Fruit fly (Drosophila melanogaster) whole organism: Measurements from ENCODE around the gene Adsl.

Experiments
- CG8478 ChIP-seq: fragments of >200 bp; optimal IDR thresholded peaks from 2 replicates; lab custom pipeline; 2018; ENCODE audit warnings: inconsistent platforms
- Dll ChIP-seq: fragments of >200 bp; optimal IDR thresholded peaks from 2 replicates; lab custom pipeline; 2017
- EcR ChIP-seq, 2 experiments: fragments of >200 bp; optimal IDR thresholded peaks; 2 replicates each; lab custom pipeline; 2017; ENCODE audit warnings: missing biosample characterization in 2 of 2, missing genetic modification characterization in 2 of 2, missing genetic modification reagents in 2 of 2
- pan ChIP-seq: fragments of >200 bp; optimal IDR thresholded peaks from 2 replicates; lab custom pipeline; 2017
- psq ChIP-seq: fragments of >200 bp; optimal IDR thresholded peaks from 2 replicates; lab custom pipeline; 2017
- usp ChIP-seq: fragments of >200 bp; optimal IDR thresholded peaks from 2 replicates; lab custom pipeline; 2017; ENCODE audit warnings: missing biosample characterization, missing genetic modification characterization, mixed read lengths

The Adsl gene

DNA sequence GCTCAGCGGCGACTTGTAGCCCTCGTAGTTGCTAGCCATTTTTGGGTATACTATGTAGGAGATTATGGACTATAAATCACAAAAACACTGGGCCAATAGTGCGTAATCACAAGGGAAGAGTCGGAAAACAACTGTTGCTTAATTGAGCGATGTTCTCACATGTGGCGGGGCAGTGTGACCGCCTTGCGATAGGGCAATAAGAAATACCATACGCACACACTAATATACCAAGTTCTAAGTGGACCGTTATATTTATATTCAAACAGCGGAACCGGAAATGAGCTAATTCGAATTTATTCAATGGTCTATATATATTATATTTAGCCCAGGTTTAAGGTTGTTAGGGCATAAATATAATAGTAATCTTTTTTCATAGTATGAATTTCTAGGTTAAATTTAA is at the start of gene Adsl:
Gene Adsl (minus strand): TSS at position 165 of the 400 bp plus-strand sequence.
- TF ChIP-seq psq (lab: Kevin White, UChicago) = no peak
- TF ChIP-seq usp = no peak
- TF ChIP-seq CG8478 (lab: Kevin White, UChicago) = no peak
- no peak for TF ChIP-seq pan
- TF ChIP-seq EcR (GFP tag; optimal IDR thresholded peaks at IDR 0.05; lab: Kevin White, UChicago) = no peak
- no peak for TF ChIP-seq Dll (lab: Kevin White, UChicago)

DNA sequence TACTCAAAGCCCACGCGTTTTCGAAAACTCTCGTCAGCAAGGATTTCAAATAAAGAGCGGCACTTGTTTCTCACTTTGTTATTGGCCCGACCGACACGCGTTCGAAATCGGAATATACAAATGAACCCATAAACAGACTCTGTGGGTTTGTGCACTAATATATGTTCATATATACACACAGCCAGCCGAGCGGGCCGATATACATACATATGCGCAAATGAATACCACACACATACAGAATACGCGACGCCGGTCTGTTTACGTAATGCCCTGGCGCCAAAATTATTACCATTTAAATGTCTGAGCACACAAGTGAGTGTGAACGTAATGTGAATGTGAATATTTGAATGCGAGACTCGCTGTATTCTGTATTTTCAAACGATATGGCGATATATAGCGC is 46.8 kb upstream of the Adsl start:
- TF ChIP-seq psq (lab: Kevin White, UChicago) (no peak), CG8478 (lab: Kevin White, UChicago) (no peak), Dll (lab: Kevin White, UChicago) (no peak)

DNA sequence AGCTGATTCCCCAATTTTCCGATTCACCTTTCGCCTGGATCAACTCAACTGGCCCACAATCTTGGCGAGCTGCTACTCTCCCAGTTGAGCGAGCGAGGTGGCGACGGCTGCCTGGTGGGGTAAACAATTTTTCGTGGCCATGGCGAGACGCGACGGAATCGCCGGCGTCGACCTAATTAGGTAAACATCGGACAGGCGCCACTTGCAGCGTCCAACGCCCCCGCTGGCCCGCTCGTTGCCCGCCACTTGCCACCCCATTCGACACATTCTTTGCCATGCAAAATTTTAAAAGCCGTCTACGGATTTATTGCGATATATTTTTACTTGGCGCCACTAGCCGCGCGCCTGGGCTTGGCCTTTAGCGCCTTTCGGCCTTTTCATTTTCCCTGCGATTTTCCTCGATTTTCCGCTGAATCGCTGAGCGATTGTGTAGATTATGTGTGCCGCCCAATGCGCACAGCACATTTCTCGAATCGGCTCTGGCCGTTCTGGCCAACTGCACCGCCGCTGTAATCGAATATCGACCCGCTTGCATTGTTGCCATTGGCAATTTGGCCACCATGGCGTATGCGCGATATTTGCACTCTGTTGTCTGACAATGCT is 46.0 kb upstream of the Adsl start:
- TF ChIP-seq EcR (GFP tag; optimal IDR thresholded peaks at IDR 0.05; lab: Kevin White, UChicago) (no peak), pan (no peak), psq (lab: Kevin White, UChicago) (no peak), Dll (lab: Kevin White, UChicago) (no peak), CG8478 (lab: Kevin White, UChicago) (no peak), usp (no peak)

DNA sequence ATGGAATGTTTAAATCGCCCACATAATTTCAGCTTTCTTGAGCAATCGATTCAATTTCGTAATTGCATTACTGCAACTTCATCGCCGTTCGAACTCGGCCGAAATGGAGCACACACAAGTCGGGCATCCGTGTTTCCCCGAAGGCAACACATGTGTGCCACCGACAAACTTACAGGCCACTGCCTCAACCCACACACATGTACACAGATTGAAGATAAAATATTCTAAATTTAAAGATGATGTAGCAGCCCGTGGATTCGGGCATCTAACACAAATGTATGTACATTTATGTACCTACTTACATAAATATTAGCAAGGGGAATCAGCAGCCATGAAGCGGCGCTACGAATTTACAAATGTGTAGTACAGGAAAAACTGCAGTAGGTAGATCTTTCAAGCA is 45.2 kb upstream of the Adsl start:
- TF ChIP-seq EcR (GFP tag; optimal IDR thresholded peaks at IDR 0.05; lab: Kevin White, UChicago) (no peak), pan (no peak), psq (lab: Kevin White, UChicago) (no peak), Dll (lab: Kevin White, UChicago) (no peak), CG8478 (lab: Kevin White, UChicago) (no peak), usp (no peak)

DNA sequence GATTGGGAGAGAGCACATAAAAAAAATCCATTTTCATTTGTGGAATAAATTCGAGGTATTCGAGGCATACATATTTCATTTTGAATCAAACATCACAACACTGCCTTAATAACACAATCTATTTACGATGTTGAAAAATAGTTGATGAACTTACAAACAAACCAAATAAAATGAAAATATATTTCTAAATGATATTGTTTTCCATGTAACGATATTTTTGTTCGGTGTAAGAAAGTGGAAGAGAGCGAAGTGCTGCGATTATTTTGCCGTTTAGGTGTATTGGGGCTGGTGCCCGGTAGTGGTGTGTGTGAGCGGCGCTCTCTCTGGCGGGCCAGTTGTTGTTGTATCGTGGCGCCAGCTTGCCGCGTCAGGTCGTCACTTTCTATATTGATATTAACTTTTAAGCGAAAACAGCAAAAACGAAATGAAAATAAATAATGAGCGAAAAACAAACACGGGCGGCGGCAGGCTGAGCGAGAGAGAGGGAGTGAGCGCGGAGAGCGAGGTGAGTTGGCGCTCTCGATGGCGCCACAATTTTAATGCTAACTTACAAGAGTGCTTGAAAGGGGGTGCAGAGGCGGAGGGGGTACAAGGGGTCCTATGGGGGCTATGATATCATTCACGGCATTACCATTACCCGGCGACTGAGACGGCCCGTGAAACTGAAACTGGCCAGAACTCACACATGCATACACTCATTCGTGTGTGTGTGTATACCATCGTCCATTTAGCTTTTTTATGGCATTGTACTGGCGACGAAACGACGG is 44.3 kb upstream of the Adsl start:
- TF ChIP-seq CG8478 (lab: Kevin White, UChicago) (no peak), Dll (lab: Kevin White, UChicago) (peak; percentile 95), psq (lab: Kevin White, UChicago) (no peak)

DNA sequence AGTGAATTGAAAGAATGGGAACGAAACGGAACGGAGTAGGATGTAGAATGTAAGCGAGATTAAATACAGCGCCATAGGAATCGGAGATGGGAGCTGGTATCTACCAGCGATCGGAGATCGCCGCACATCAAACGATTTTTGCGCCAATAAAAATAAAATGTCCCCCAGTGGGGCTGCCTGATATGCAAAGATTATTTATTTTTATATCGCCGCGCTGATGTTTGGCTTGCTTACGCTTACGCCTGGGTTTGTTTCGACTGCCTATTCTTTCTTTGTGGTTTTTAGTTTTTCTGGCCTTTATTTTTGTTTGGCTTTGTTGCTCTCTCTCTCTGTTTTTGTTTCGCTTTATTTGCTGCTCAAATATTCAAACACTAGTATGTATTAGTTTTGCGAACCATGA is 42.8 kb upstream of the Adsl start:
- TF ChIP-seq CG8478 (lab: Kevin White, UChicago) = no peak
- TF ChIP-seq psq (lab: Kevin White, UChicago) = no peak
- TF ChIP-seq usp = no peak
- TF ChIP-seq Dll (lab: Kevin White, UChicago) = no peak
- no peak for TF ChIP-seq EcR (GFP tag; optimal IDR thresholded peaks at IDR 0.05; lab: Kevin White, UChicago)
- no peak for TF ChIP-seq pan

DNA sequence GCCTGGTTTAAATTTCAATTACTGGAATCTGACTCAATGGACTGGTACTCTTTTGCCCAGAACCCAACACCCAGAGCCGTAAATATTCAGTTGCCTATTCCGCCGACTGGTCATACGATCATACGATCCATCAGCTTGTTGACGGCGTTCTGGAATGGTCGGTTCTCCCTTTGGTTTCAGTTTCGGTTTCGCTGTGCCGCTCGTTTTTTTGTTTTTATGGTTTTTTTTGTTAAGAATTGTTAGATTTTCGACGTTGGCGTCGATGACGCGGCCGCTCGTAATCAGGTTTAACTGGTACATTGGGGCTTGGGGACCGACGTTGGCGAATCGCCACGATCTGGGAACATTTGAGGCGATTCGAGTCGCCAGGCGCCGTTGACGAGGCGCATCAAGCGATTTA is 41.8 kb upstream of the Adsl start:
- TF ChIP-seq usp = no peak
- no peak for TF ChIP-seq Dll (lab: Kevin White, UChicago)
- no peak for TF ChIP-seq EcR (GFP tag; optimal IDR thresholded peaks at IDR 0.05; lab: Kevin White, UChicago)
- TF ChIP-seq pan = no peak
- TF ChIP-seq CG8478 (lab: Kevin White, UChicago) = no peak
- TF ChIP-seq psq (lab: Kevin White, UChicago) = no peak

DNA sequence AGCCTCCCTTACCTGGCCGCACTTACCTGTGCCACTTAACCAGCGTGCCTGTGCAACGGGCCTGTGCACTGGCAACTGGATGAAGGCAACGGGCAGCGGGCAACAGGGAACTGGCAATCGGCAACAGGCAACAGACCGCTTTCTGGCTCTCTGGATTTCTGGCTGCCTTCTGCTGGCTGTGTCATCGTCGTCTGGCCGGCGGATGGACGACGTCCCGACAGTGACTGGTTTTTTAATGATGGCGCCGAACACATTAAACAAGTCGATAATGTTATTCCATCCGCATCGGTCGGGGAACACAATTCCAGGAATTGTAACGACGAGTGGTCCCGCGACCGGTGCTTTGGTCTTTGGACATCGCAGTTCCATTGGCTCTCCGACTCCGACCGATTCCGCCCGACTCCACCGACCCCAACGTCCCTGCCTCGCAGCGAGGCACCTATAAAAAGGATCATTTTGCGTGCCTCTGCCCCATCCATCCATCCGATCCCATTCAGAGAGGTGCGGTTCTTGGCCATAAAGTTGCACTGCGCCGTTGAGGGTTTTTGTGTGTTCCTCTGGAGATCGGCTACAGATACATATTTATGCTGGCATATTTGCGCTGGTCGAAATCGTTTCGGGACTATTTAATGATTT is 40.9 kb upstream of the Adsl start:
- no peak for TF ChIP-seq psq (lab: Kevin White, UChicago)
- no peak for TF ChIP-seq CG8478 (lab: Kevin White, UChicago)
- TF ChIP-seq Dll (lab: Kevin White, UChicago) = peak; percentile 13

DNA sequence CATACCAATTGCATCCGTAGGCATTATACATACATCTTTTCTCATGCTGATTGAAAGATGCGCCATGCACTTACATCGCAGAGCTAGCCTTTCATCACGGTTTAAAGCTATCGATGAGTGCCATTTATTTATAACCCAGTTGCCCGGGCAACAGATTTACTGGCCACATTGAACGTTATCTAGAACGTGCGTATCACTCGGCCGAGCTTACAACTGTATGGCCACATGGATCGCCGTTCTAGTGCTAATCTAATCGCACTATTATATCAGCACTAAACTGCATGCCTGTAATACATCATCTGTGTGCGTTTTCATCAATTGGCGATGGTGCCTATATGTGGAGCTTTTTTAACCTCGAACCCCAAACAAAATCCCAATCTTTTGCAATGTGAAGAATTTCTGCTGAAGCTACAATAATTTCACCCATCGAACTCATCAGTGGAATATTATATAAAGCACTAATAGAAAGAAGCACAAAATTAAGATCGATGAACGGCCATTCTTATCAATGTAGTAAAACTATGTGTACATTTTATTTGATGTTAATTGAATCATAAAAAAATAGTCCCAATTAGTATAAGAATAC is 40.0 kb upstream of the Adsl start:
- no peak for TF ChIP-seq CG8478 (lab: Kevin White, UChicago)
- no peak for TF ChIP-seq pan
- TF ChIP-seq psq (lab: Kevin White, UChicago) = no peak
- TF ChIP-seq Dll (lab: Kevin White, UChicago) = no peak
- TF ChIP-seq usp = no peak
- TF ChIP-seq EcR (GFP tag; optimal IDR thresholded peaks at IDR 0.05; lab: Kevin White, UChicago) = no peak

DNA sequence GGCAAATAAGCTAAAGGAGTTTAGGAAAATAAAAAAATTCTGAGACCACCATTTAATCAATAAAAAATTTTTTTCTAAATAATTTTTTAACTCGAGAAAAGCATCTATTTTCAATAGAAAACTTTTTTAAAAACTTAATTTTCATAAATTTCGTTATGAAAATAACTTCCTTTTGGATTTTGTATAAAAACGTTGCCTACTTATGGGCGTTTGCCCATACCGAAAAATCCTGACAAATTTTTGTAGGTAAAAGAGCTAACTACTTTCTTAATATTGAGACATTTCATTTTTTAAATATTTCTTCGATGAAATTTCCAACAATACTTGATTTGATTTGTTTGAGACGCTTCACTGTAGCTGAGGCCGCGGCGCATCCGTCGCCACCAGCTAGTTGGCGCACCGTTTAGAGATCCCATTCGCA is 39.3 kb upstream of the Adsl start:
- TF ChIP-seq psq (lab: Kevin White, UChicago) (no peak), EcR (GFP tag; optimal IDR thresholded peaks at IDR 0.05; lab: Kevin White, UChicago) (no peak), Dll (lab: Kevin White, UChicago) (no peak), pan (no peak), CG8478 (lab: Kevin White, UChicago) (no peak)

DNA sequence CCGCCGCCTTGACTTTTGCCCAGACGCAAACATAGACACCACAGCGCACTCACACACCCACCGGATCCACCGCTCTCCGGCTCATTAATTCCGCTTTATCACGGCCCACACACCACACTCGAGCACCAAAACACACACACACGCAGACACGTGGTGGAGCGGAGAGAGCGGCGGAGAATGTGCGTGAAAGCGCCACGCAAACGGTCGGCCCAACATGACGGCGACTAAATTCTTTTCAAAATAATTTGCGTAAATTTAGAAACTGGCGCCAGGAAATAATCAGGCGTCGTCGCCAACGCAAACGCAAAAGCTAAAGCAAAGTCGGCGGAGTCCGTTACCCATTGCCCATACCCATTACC is 38.9 kb upstream of the Adsl start:
- TF ChIP-seq Dll (lab: Kevin White, UChicago) (no peak), pan (no peak), psq (lab: Kevin White, UChicago) (no peak), CG8478 (lab: Kevin White, UChicago) (no peak)
